Fruit fly (Drosophila melanogaster) whole organism, prepupa: Measurements from ENCODE around the gene CG15894.

Experiments
- Blimp-1 ChIP-seq: fragments of 200-800 bp; sonication (Bioruptor generic); optimal IDR thresholded peaks from 3 replicates; lab custom pipeline; 2017; ENCODE audit warnings: missing biosample characterization, missing genetic modification characterization, mild to moderate bottlenecking, moderate library complexity, missing genetic modification reagents
- CG10631 ChIP-seq: fragments of 200-800 bp; sonication (Bioruptor generic); optimal IDR thresholded peaks from 2 replicates; lab custom pipeline; 2016; ENCODE audit warnings: missing biosample characterization, missing genetic modification characterization
- CG10669 ChIP-seq: fragments of 200-800 bp; sonication (Bioruptor generic); optimal IDR thresholded peaks from 3 replicates; lab custom pipeline; 2018; ENCODE audit warnings: missing biosample characterization, mild to moderate bottlenecking, missing genetic modification characterization, moderate library complexity
- CG11294 ChIP-seq: fragments of 200-800 bp; sonication (Bioruptor generic); IDR thresholded peaks from 2 replicates; pipeline ENCODE4 v1.3.6; 2022; ENCODE audit warnings: missing biosample characterization, missing genetic modification characterization
- CG11762 ChIP-seq: fragments of 200-800 bp; sonication (Bioruptor generic); optimal IDR thresholded peaks from 3 replicates; lab custom pipeline; 2016; ENCODE audit warnings: missing biosample characterization, missing genetic modification characterization; ENCODE audit not compliant: insufficient read depth
- CG11902 ChIP-seq: fragments of 200-800 bp; sonication (Bioruptor generic); optimal IDR thresholded peaks from 3 replicates; lab custom pipeline; 2016; ENCODE audit warnings: missing biosample characterization, missing genetic modification characterization
- CG15336 ChIP-seq: fragments of 200-800 bp; sonication (Bioruptor generic); IDR thresholded peaks from 2 replicates; pipeline ENCODE4 v1.3.6; 2022; ENCODE audit warnings: missing biosample characterization, missing genetic modification characterization
- CG16779 ChIP-seq: fragments of 200-800 bp; sonication (Bioruptor generic); optimal IDR thresholded peaks from 3 replicates; lab custom pipeline; 2017; ENCODE audit warnings: missing biosample characterization, mild to moderate bottlenecking, missing genetic modification characterization
- CG3032 ChIP-seq: fragments of 200-800 bp; optimal IDR thresholded peaks from 2 replicates; lab custom pipeline; 2019; ENCODE audit warnings: missing biosample characterization, mild to moderate bottlenecking, missing genetic modification characterization, moderate library complexity
- CG32006 ChIP-seq: fragments of 200-800 bp; sonication (Bioruptor generic); optimal IDR thresholded peaks from 3 replicates; lab custom pipeline; 2017; ENCODE audit warnings: missing biosample characterization, mild to moderate bottlenecking, missing genetic modification characterization
- CG34406 ChIP-seq: fragments of 200-800 bp; sonication (Bioruptor generic); optimal IDR thresholded peaks from 3 replicates; lab custom pipeline; 2016; ENCODE audit warnings: missing biosample characterization, missing genetic modification characterization
- CG3919 ChIP-seq: fragments of 200-800 bp; sonication (Bioruptor generic); optimal IDR thresholded peaks from 3 replicates; lab custom pipeline; 2016; ENCODE audit warnings: missing biosample characterization, missing genetic modification characterization
- CG4318 ChIP-seq: fragments of 200-800 bp; sonication (Bioruptor generic); optimal IDR thresholded peaks from 3 replicates; lab custom pipeline; 2017; ENCODE audit warnings: missing biosample characterization, mild to moderate bottlenecking, missing genetic modification characterization
- CG6163 ChIP-seq: fragments of 200-800 bp; sonication (Bioruptor generic); IDR thresholded peaks from 3 replicates; pipeline ENCODE4 v1.3.6; 2022; ENCODE audit warnings: missing biosample characterization, missing genetic modification characterization
- CG6276 ChIP-seq: fragments of 200-800 bp; sonication (Bioruptor generic); optimal IDR thresholded peaks from 2 replicates; lab custom pipeline; 2017; ENCODE audit warnings: missing biosample characterization, mild to moderate bottlenecking, missing genetic modification characterization
- CG6792 ChIP-seq: fragments of 200-800 bp; sonication (Bioruptor generic); optimal IDR thresholded peaks from 3 replicates; lab custom pipeline; 2016; ENCODE audit warnings: missing biosample characterization, missing genetic modification characterization
- CG6808 ChIP-seq: fragments of 200-800 bp; sonication (Bioruptor generic); optimal IDR thresholded peaks from 3 replicates; lab custom pipeline; 2017; ENCODE audit warnings: missing biosample characterization, missing genetic modification characterization, mild to moderate bottlenecking, moderate library complexity, missing genetic modification reagents
- CG8119 ChIP-seq: fragments of 200-800 bp; sonication (Bioruptor generic); IDR thresholded peaks from 3 replicates; pipeline ENCODE4 v1.3.6; 2022; ENCODE audit warnings: missing biosample characterization, missing genetic modification characterization
- CG8319 ChIP-seq: fragments of 200-800 bp; sonication (Bioruptor generic); optimal IDR thresholded peaks from 3 replicates; lab custom pipeline; 2016; ENCODE audit warnings: missing biosample characterization, missing genetic modification characterization
- CG8632 ChIP-seq: fragments of 200-800 bp; sonication (Bioruptor generic); optimal IDR thresholded peaks from 3 replicates; lab custom pipeline; 2016; ENCODE audit warnings: missing biosample characterization, missing genetic modification characterization
- CG9139 ChIP-seq: fragments of 200-800 bp; sonication (Bioruptor generic); optimal IDR thresholded peaks from 3 replicates; lab custom pipeline; 2017; ENCODE audit warnings: missing biosample characterization, mild to moderate bottlenecking, missing genetic modification characterization
- Eip75B ChIP-seq: fragments of 200-800 bp; sonication (Bioruptor generic); optimal IDR thresholded peaks from 3 replicates; lab custom pipeline; 2016; ENCODE audit warnings: missing biosample characterization, missing genetic modification characterization
- Eip78C ChIP-seq: fragments of 200-800 bp; sonication (Bioruptor generic); peaks from one replicate; lab custom pipeline; 2016; ENCODE audit warnings: missing biosample characterization, missing genetic modification characterization
- Gug ChIP-seq: fragments of 200-800 bp; sonication (Bioruptor generic); IDR thresholded peaks from 2 replicates; pipeline ENCODE4 v1.3.6; 2022; ENCODE audit warnings: missing biosample characterization, missing genetic modification characterization
- Hr39 ChIP-seq: fragments of 200-800 bp; sonication (Bioruptor generic); optimal IDR thresholded peaks from 2 replicates; lab custom pipeline; 2016; ENCODE audit warnings: missing biosample characterization, missing genetic modification characterization
- Hr4 ChIP-seq: fragments of 200-800 bp; sonication (Bioruptor generic); optimal IDR thresholded peaks from 3 replicates; lab custom pipeline; 2016; ENCODE audit warnings: missing biosample characterization, missing genetic modification characterization
- Smox ChIP-seq: fragments of 200-800 bp; sonication (Bioruptor generic); optimal IDR thresholded peaks from 3 replicates; lab custom pipeline; 2016; ENCODE audit warnings: missing biosample characterization, missing genetic modification characterization
- Sox102F ChIP-seq: fragments of 200-800 bp; sonication (Bioruptor generic); optimal IDR thresholded peaks from 2 replicates; lab custom pipeline; 2016; ENCODE audit warnings: missing biosample characterization, mild to moderate bottlenecking, missing genetic modification characterization
- Sox14 ChIP-seq: fragments of 200-800 bp; sonication (Bioruptor generic); optimal IDR thresholded peaks from 3 replicates; lab custom pipeline; 2016; ENCODE audit warnings: missing biosample characterization, missing genetic modification characterization
- Sox15 ChIP-seq: fragments of 200-800 bp; sonication (Bioruptor generic); optimal IDR thresholded peaks from 3 replicates; lab custom pipeline; 2016; ENCODE audit warnings: missing biosample characterization, missing genetic modification characterization
- achi ChIP-seq: fragments of 200-800 bp; sonication (Bioruptor generic); optimal IDR thresholded peaks from 3 replicates; lab custom pipeline; 2016; ENCODE audit warnings: missing biosample characterization, missing genetic modification characterization
- cyc ChIP-seq: fragments of 200-800 bp; sonication (Bioruptor generic); optimal IDR thresholded peaks from 3 replicates; lab custom pipeline; 2016; ENCODE audit warnings: missing biosample characterization, missing genetic modification characterization
- dac ChIP-seq: fragments of 200-800 bp; sonication (Bioruptor generic); optimal IDR thresholded peaks from 2 replicates; lab custom pipeline; 2017; ENCODE audit warnings: missing biosample characterization, mild to moderate bottlenecking, missing genetic modification characterization
- dsx ChIP-seq: fragments of 200-800 bp; optimal IDR thresholded peaks from 3 replicates; lab custom pipeline; 2019; ENCODE audit warnings: missing biosample characterization, mild to moderate bottlenecking, missing genetic modification characterization, moderate library complexity; ENCODE audit not compliant: poor library complexity, severe bottlenecking
- esn ChIP-seq: fragments of 200-800 bp; sonication (Bioruptor generic); optimal IDR thresholded peaks from 2 replicates; lab custom pipeline; 2016; ENCODE audit warnings: missing biosample characterization, mild to moderate bottlenecking, missing genetic modification characterization, moderate library complexity
- fd59A ChIP-seq: fragments of 200-800 bp; sonication (Bioruptor generic); optimal IDR thresholded peaks from 2 replicates; lab custom pipeline; 2017; ENCODE audit warnings: missing biosample characterization, mild to moderate bottlenecking, missing genetic modification characterization, missing genetic modification reagents
- fd85E ChIP-seq: fragments of 200-800 bp; sonication (Bioruptor generic); optimal IDR thresholded peaks from 3 replicates; lab custom pipeline; 2016; ENCODE audit warnings: missing biosample characterization, missing genetic modification characterization
- net ChIP-seq: fragments of 200-800 bp; sonication (Bioruptor generic); optimal IDR thresholded peaks from 3 replicates; lab custom pipeline; 2016; ENCODE audit warnings: missing biosample characterization, missing genetic modification characterization
- pdm3 ChIP-seq: fragments of 200-800 bp; sonication (Bioruptor generic); optimal IDR thresholded peaks from 3 replicates; lab custom pipeline; 2016; ENCODE audit warnings: missing biosample characterization, missing genetic modification characterization
- salr ChIP-seq, 2 experiments: fragments of 200-800 bp; sonication (Bioruptor generic); optimal IDR thresholded peaks; 3 replicates each; lab custom pipeline; 2016 to 2018; ENCODE audit warnings: missing biosample characterization in 2 of 2, missing genetic modification characterization in 2 of 2, mild to moderate bottlenecking in 1 of 2
- spab ChIP-seq: fragments of 200-800 bp; sonication (Bioruptor generic); optimal IDR thresholded peaks from 2 replicates; lab custom pipeline; 2017; ENCODE audit warnings: missing biosample characterization, mild to moderate bottlenecking, missing genetic modification characterization, missing genetic modification reagents
- ss ChIP-seq, 2 experiments: fragments of 200-800 bp; sonication (Bioruptor generic); optimal IDR thresholded peaks; 2 replicates in 1 of 2; 3 replicates in 1 of 2; lab custom pipeline; 2017 to 2018; ENCODE audit warnings: mild to moderate bottlenecking in 2 of 2, missing biosample characterization in 2 of 2, missing genetic modification characterization in 2 of 2, moderate library complexity in 1 of 2
- svp ChIP-seq: fragments of 200-800 bp; sonication (Bioruptor generic); peaks from one replicate; lab custom pipeline; 2016; ENCODE audit warnings: missing biosample characterization, missing genetic modification characterization
- topi ChIP-seq: fragments of 200-800 bp; sonication (Bioruptor generic); optimal IDR thresholded peaks from 3 replicates; lab custom pipeline; 2016; ENCODE audit warnings: missing biosample characterization, missing genetic modification characterization
- vri ChIP-seq: fragments of 200-800 bp; sonication (Bioruptor generic); optimal IDR thresholded peaks from 3 replicates; lab custom pipeline; 2016; ENCODE audit warnings: missing biosample characterization, mild to moderate bottlenecking, missing genetic modification characterization

The CG15894 gene

dm6 chrX:6330369-6330949 is 21.4 kb downstream of the CG15894 start, which contains the start of gene CG42240 (continued):
- TF ChIP-seq Hr4 (GFP tag; lab: Kevin White, UChicago) = peak; percentile 95
- TF ChIP-seq CG34406 (GFP tag; lab: Kevin White, UChicago) = peak; percentile 95
- TF ChIP-seq spab (GFP tag; lab: Kevin White, UChicago) = peak; percentile 92
- peak; percentile 75 to 96 for TF ChIP-seq salr (GFP tag; optimal IDR thresholded peaks at IDR 0.05; lab: Kevin White, UChicago)
- TF ChIP-seq Hr39 (GFP tag; lab: Kevin White, UChicago) = peak; percentile 88
- TF ChIP-seq CG6792 (GFP tag; lab: Kevin White, UChicago) = peak; percentile 95
- peak; percentile 95 for TF ChIP-seq CG3919
- peak; percentile 73 for TF ChIP-seq Gug (GFP tag; lab: Robert Waterston, UW)
- TF ChIP-seq CG6276 = peak; percentile 97
- peak; percentile 99 for TF ChIP-seq Eip78C
- TF ChIP-seq svp (GFP tag; lab: Kevin White, UChicago) = peak; percentile 97
- peak; percentile 93 for TF ChIP-seq fd59A
- TF ChIP-seq CG6808 (GFP tag; lab: Kevin White, UChicago) = peak; percentile 95
- peak; percentile 91 for TF ChIP-seq CG11762
- peak; percentile 95 for TF ChIP-seq Sox102F (GFP tag; lab: Kevin White, UChicago)
- TF ChIP-seq achi (GFP tag; lab: Kevin White, UChicago) = peak; percentile 95

- TF ChIP-seq svp (GFP tag; lab: Kevin White, UChicago) (peak; percentile 86), Hr4 (GFP tag; lab: Kevin White, UChicago) (peak; percentile 53), dac (peak; percentile 34), CG15336 (GFP tag; lab: Robert Waterston, UW) (peak; percentile 41; the same call in 1 of the 2 replicates), fd59A (peak; percentile 26), CG11902 (no peak), topi (peak; percentile 21), CG8119 (GFP tag; lab: Robert Waterston, UW) (0 out of 3 replicates have a peak, but pooled peaks have one; percentile 17), salr (GFP tag; optimal IDR thresholded peaks at IDR 0.05; lab: Kevin White, UChicago) (peak; percentile 22 to 31), achi (GFP tag; lab: Kevin White, UChicago) (peak; percentile 26), CG16779 (tag; lab: Kevin White, UChicago) (no peak), net (GFP tag; lab: Kevin White, UChicago) (peak; percentile 30), pdm3 (GFP tag; lab: Kevin White, UChicago) (peak; percentile 48), fd85E (GFP tag; lab: Kevin White, UChicago) (no peak), Blimp-1 (GFP tag; lab: Kevin White, UChicago) (no peak), CG8632 (GFP tag; lab: Kevin White, UChicago) (no peak), vri (GFP tag; lab: Kevin White, UChicago) (no peak), CG9139 (GFP tag; lab: Kevin White, UChicago) (no peak), Gug (GFP tag; lab: Robert Waterston, UW) (no peak), CG11762 (peak; percentile 20), CG6808 (GFP tag; lab: Kevin White, UChicago) (peak; percentile 36), spab (GFP tag; lab: Kevin White, UChicago) (peak; percentile 39), CG3032 (tag; lab: Kevin White, UChicago) (no peak), Eip75B (GFP tag; lab: Kevin White, UChicago) (peak; percentile 40), CG11294 (no peak), CG4318 (GFP tag; lab: Kevin White, UChicago) (peak; percentile 14), Eip78C (peak; percentile 62), Smox (peak; percentile 29), Sox15 (GFP tag; lab: Kevin White, UChicago) (no peak), CG6276 (peak; percentile 20), CG8319 (GFP tag; lab: Kevin White, UChicago) (peak; percentile 9), CG6163 (GFP tag; lab: Robert Waterston, UW) (0 out of 3 replicates have a peak, but pooled peaks have one; percentile 21), Sox14 (GFP tag; lab: Kevin White, UChicago) (peak; percentile 5), CG10669 (peak; percentile 14), ss (GFP tag; optimal IDR thresholded peaks at IDR 0.05; lab: Kevin White, UChicago) (peak; percentile 20 to 38), CG32006 (GFP tag; lab: Kevin White, UChicago) (peak; percentile 63), Hr39 (GFP tag; lab: Kevin White, UChicago) (peak; percentile 28), CG10631 (GFP tag; lab: Kevin White, UChicago) (peak; percentile 20), cyc (GFP tag; lab: Kevin White, UChicago) (no peak), esn (GFP tag; lab: Kevin White, UChicago) (peak; percentile 23), Sox102F (GFP tag; lab: Kevin White, UChicago) (peak; percentile 23), dsx (GFP tag; lab: Kevin White, UChicago) (no peak)
These were observed 24.1 kb downstream of the CG15894 start for dm6 chrX:6332988-6333719.
